Worm (Caenorhabditis elegans): ENCODE data around the gene lec-12.

- no peak for TF ChIP-seq unc-39 (tag; optimal IDR thresholded peaks at IDR 0.05)
- no peak for TF ChIP-seq nhr-2 (tag; optimal IDR thresholded peaks at IDR 0.05)
- no peak for TF ChIP-seq elt-1 (tag; optimal IDR thresholded peaks at IDR 0.05; ENCODE audit: borderline replicate concordance, insufficient read depth)
- TF ChIP-seq nhr-237 (tag; optimal IDR thresholded peaks at IDR 0.05) = no peak
- no peak for TF ChIP-seq ceh-83 (GFP tag; optimal IDR thresholded peaks at IDR 0.05)
- TF ChIP-seq ces-1 (GFP tag; optimal IDR thresholded peaks at IDR 0.05) = no peak
- TF ChIP-seq pha-4 (tag; optimal IDR thresholded peaks at IDR 0.05) = no peak
- no peak for TF ChIP-seq nhr-76 (tag; optimal IDR thresholded peaks at IDR 0.05)
- TF ChIP-seq mep-1 (tag; optimal IDR thresholded peaks at IDR 0.05) = no peak
- TF ChIP-seq nhr-28 (tag; optimal IDR thresholded peaks at IDR 0.05) = no peak
- TF ChIP-seq lin-13 (tag; optimal IDR thresholded peaks at IDR 0.05) = no peak
- TF ChIP-seq snpc-4 (tag; optimal IDR thresholded peaks at IDR 0.05) = no peak
Measured at ce11 chrV:216847-217246, 12.7 kb downstream of the lec-12 start, which contains the start of gene srh-78.
